Worm (Caenorhabditis elegans): ENCODE data around the gene irld-8.

The irld-8 gene

ce11 chrIV:8142735-8143550 lies 27.4 kb downstream of the irld-8 start, which contains the start of gene pmk-2:
TSS of gene pmk-2 (plus strand) at chrIV:8143500.
- no peak for TF ChIP-seq elt-2 (tag; optimal IDR thresholded peaks at IDR 0.05)
- peak; percentile 76 for TF ChIP-seq lin-14 (GFP tag; optimal IDR thresholded peaks at IDR 0.05)
- no peak for TF ChIP-seq blmp-1 (tag; optimal IDR thresholded peaks at IDR 0.05)
- no peak for TF ChIP-seq skn-1 (tag; optimal IDR thresholded peaks at IDR 0.05)
- no peak for TF ChIP-seq tbx-2 (tag; optimal IDR thresholded peaks at IDR 0.05)
- TF ChIP-seq nhr-47 (tag; optimal IDR thresholded peaks at IDR 0.05): peak; percentile 52
- TF ChIP-seq fkh-10 (GFP tag; optimal IDR thresholded peaks at IDR 0.05): no peak
- TF ChIP-seq C04F5.9 (tag; optimal IDR thresholded peaks at IDR 0.05): no peak
- peak; percentile 10 for TF ChIP-seq nhr-20 (tag; optimal IDR thresholded peaks at IDR 0.05)
- peak; percentile 22 for TF ChIP-seq hlh-4 (tag; optimal IDR thresholded peaks at IDR 0.05)
- TF ChIP-seq nhr-84 (tag; optimal IDR thresholded peaks at IDR 0.05): no peak
- TF ChIP-seq unc-86 (tag; optimal IDR thresholded peaks at IDR 0.05): no peak
- TF ChIP-seq nhr-71 (tag; optimal IDR thresholded peaks at IDR 0.05): peak; percentile 68
- no peak for TF ChIP-seq egl-13 (tag; optimal IDR thresholded peaks at IDR 0.05)
- TF ChIP-seq vab-15 (tag; optimal IDR thresholded peaks at IDR 0.05): no peak
- peak; percentile 28 for TF ChIP-seq fos-1 (tag; optimal IDR thresholded peaks at IDR 0.05)
- TF ChIP-seq nhr-76 (tag; optimal IDR thresholded peaks at IDR 0.05): no peak
- TF ChIP-seq F16B12.6 (tag; optimal IDR thresholded peaks at IDR 0.05): no peak
- no peak for TF ChIP-seq zag-1 (tag; optimal IDR thresholded peaks at IDR 0.05)
- peak; percentile 21 to 24 for TF ChIP-seq efl-1 (optimal IDR thresholded peaks at IDR 0.05)
- TF ChIP-seq efl-1 (GFP tag; optimal IDR thresholded peaks at IDR 0.05 in 1 of 2): no peak
- TF ChIP-seq nhr-237 (tag; optimal IDR thresholded peaks at IDR 0.05): no peak
- TF ChIP-seq fkh-8 (tag; optimal IDR thresholded peaks at IDR 0.05): peak; percentile 79
- no peak for TF ChIP-seq ztf-11 (tag; optimal IDR thresholded peaks at IDR 0.05)
- peak; percentile 43 for TF ChIP-seq ceh-8 (GFP tag; optimal IDR thresholded peaks at IDR 0.05)
- peak in 1 of 3 experiments; percentile 5 for TF ChIP-seq ceh-82 (tag; optimal IDR thresholded peaks at IDR 0.05)
- no peak for TF ChIP-seq ces-1 (GFP tag; optimal IDR thresholded peaks at IDR 0.05)
- peak; percentile 41 for TF ChIP-seq fkh-4 (tag; optimal IDR thresholded peaks at IDR 0.05; ENCODE audit: borderline replicate concordance)
- peak; percentile 70 for TF ChIP-seq pax-3 (tag; optimal IDR thresholded peaks at IDR 0.05)
- no peak for TF ChIP-seq aha-1 (tag; optimal IDR thresholded peaks at IDR 0.05)
- no peak for TF ChIP-seq lin-39 (tag; optimal IDR thresholded peaks at IDR 0.05)
- no peak for TF ChIP-seq mdl-1 (tag; optimal IDR thresholded peaks at IDR 0.05)
- peak; percentile 47 for TF ChIP-seq sox-4 (tag; optimal IDR thresholded peaks at IDR 0.05)
- peak; percentile 34 to 37 for TF ChIP-seq lsy-2 (tag; optimal IDR thresholded peaks at IDR 0.05)
- no peak for TF ChIP-seq ets-5 (GFP tag; IDR thresholded peaks at IDR 0.05)
- no peak for TF ChIP-seq lin-13 (GFP tag; optimal IDR thresholded peaks at IDR 0.05)
- TF ChIP-seq unc-30 (tag; optimal IDR thresholded peaks at IDR 0.05): no peak
- TF ChIP-seq unc-62 (GFP tag; optimal IDR thresholded peaks at IDR 0.05): no peak
- TF ChIP-seq dsc-1 (tag; optimal IDR thresholded peaks at IDR 0.05): peak; percentile 98
- no peak for TF ChIP-seq hlh-17 (GFP tag; optimal IDR thresholded peaks at IDR 0.05; ENCODE audit: borderline replicate concordance)
- TF ChIP-seq nhr-11 (tag; optimal IDR thresholded peaks at IDR 0.05): peak; percentile 38
- TF ChIP-seq lin-15B (tag; optimal IDR thresholded peaks at IDR 0.05): no peak

- TF ChIP-seq dsc-1 (tag; optimal IDR thresholded peaks at IDR 0.05) (peak; percentile 65), sptf-1 (tag; optimal IDR thresholded peaks at IDR 0.05) (no peak)
Observed at ce11 chrIV:8144341-8144740, 28.8 kb downstream of the irld-8 start.

All from whole organism, L1 larva.